Worm (Caenorhabditis elegans) whole organism, L3 larva: ENCODE results near the gene clp-4.

Source experiments
- R02D3.7 ChIP-seq: fragments of 150-350 bp; optimal IDR thresholded peaks from 2 replicates; lab custom pipeline; 2014; ENCODE audit warnings: missing biosample characterization, missing genetic modification characterization
- ama-1 ChIP-seq: fragments of 150-350 bp; optimal IDR thresholded peaks from 2 replicates; lab custom pipeline; 2018
- egl-5 ChIP-seq: fragments of 150-350 bp; optimal IDR thresholded peaks from 2 replicates; lab custom pipeline; 2017; ENCODE audit warnings: missing biosample characterization, missing genetic modification reagents, missing genetic modification characterization, inconsistent platforms
- mdl-1 ChIP-seq: fragments of 150-350 bp; optimal IDR thresholded peaks from 2 replicates; lab custom pipeline; 2014; ENCODE audit warnings: missing biosample characterization, missing genetic modification characterization
- nfya-1 ChIP-seq: sonication (generic microtip); optimal IDR thresholded peaks from 2 replicates; lab custom pipeline; 2017; ENCODE audit warnings: missing genetic modification characterization, mild to moderate bottlenecking, missing compliant biosample characterization, antibody characterized with exemption, moderate library complexity; ENCODE audit not compliant: insufficient read depth
- nhr-43 ChIP-seq: sonication (generic microtip); optimal IDR thresholded peaks from 2 replicates; lab custom pipeline; 2016; ENCODE audit warnings: mild to moderate bottlenecking, missing genetic modification characterization, missing compliant biosample characterization; ENCODE audit not compliant: poor library complexity, severe bottlenecking
- skn-1 ChIP-seq: fragments of 150-350 bp; optimal IDR thresholded peaks from 2 replicates; lab custom pipeline; 2014; ENCODE audit warnings: missing biosample characterization, missing genetic modification characterization

DNA sequence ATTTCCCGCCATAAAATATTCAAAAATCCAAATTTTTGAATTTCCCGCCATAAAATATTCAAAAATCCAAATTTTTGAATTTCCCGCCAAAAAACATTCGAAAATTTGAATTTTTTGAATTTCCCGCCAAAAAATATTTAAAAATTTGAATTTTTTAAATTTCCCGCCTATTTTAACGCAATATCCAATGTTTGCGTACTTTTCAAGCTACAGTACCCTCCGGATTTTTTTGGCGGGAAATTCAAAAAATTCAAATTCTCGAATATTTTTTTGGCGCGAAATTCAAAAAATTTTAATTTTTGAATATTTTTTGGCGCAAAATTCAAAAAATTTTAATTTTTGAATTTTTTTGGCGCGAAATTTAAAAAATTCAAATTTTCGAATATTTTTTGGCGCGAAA lies 13.0 kb upstream of the clp-4 start:
- TF ChIP-seq ama-1 (no peak), nhr-43 (tag; lab: Kevin White, UChicago) (no peak), R02D3.7 (tag; lab: Kevin White, UChicago) (no peak), skn-1 (no peak), nfya-1 (no peak), egl-5 (tag; lab: Kevin White, UChicago) (no peak), mdl-1 (tag; lab: Kevin White, UChicago) (no peak)
